Fruit fly (Drosophila melanogaster) whole organism, embryonic: ENCODE results near the gene CG10970.

ENCODE experiments used
- Asciz ChIP-seq: fragments of 200-800 bp; sonication (Bioruptor generic); optimal IDR thresholded peaks from 2 replicates; lab custom pipeline; 2017; ENCODE audit warnings: missing biosample characterization, mild to moderate bottlenecking, missing genetic modification characterization, missing genetic modification reagents
- Blimp-1 ChIP-seq: fragments of 200-800 bp; sonication (Bioruptor generic); optimal IDR thresholded peaks from 3 replicates; lab custom pipeline; 2018; ENCODE audit warnings: missing biosample characterization, missing genetic modification characterization, mild to moderate bottlenecking, moderate library complexity, missing genetic modification reagents
- CG10321 ChIP-seq: fragments of 200-800 bp; sonication (Bioruptor generic); IDR thresholded peaks from 2 replicates; pipeline ENCODE4 v1.3.6; 2022; ENCODE audit warnings: missing biosample characterization, missing genetic modification characterization
- CG10979 ChIP-seq: fragments of 200-800 bp; sonication (Bioruptor generic); optimal IDR thresholded peaks from 2 replicates; lab custom pipeline; 2018; ENCODE audit warnings: missing biosample characterization, mild to moderate bottlenecking, missing genetic modification characterization, moderate library complexity
- CG11247 ChIP-seq: fragments of 200-800 bp; sonication (Bioruptor generic); IDR thresholded peaks from 2 replicates; pipeline ENCODE4 v1.3.6; 2022; ENCODE audit warnings: missing biosample characterization, missing genetic modification characterization
- CG13123 ChIP-seq: fragments of 200-800 bp; sonication (Bioruptor generic); optimal IDR thresholded peaks from 2 replicates; lab custom pipeline; 2016; ENCODE audit warnings: missing biosample characterization, missing genetic modification characterization
- CG13894 ChIP-seq: fragments of 200-800 bp; sonication (Bioruptor generic); optimal IDR thresholded peaks from 3 replicates; lab custom pipeline; 2018; ENCODE audit warnings: missing biosample characterization, mild to moderate bottlenecking, missing genetic modification characterization, moderate library complexity
- CG14860 ChIP-seq: fragments of 200-800 bp; sonication (Bioruptor generic); IDR thresholded peaks from 3 replicates; pipeline ENCODE4 v1.3.6; 2022; ENCODE audit warnings: missing biosample characterization, missing genetic modification characterization; ENCODE audit not compliant: partially characterized antibody
- CG1603 ChIP-seq: fragments of 200-800 bp; sonication (Bioruptor generic); optimal IDR thresholded peaks from 2 replicates; lab custom pipeline; 2019; ENCODE audit warnings: missing biosample characterization, mild to moderate bottlenecking, missing genetic modification characterization, moderate library complexity
- CG17186 ChIP-seq: fragments of 200-800 bp; sonication (Bioruptor generic); optimal IDR thresholded peaks from 3 replicates; lab custom pipeline; 2017; ENCODE audit warnings: missing biosample characterization, missing genetic modification reagents, missing genetic modification characterization
- CG1832 ChIP-seq: fragments of 200-800 bp; sonication (Bioruptor generic); optimal IDR thresholded peaks from 2 replicates; lab custom pipeline; 2017; ENCODE audit warnings: missing biosample characterization, mild to moderate bottlenecking, missing genetic modification characterization, inconsistent platforms
- CG2116 ChIP-seq: fragments of 200-800 bp; sonication (Bioruptor generic); optimal IDR thresholded peaks from 3 replicates; lab custom pipeline; 2018; ENCODE audit warnings: missing biosample characterization, mild to moderate bottlenecking, missing genetic modification characterization
- CG2678 ChIP-seq: fragments of 200-800 bp; sonication (Bioruptor generic); optimal IDR thresholded peaks from 3 replicates; lab custom pipeline; 2019; ENCODE audit warnings: missing biosample characterization, mild to moderate bottlenecking, missing genetic modification characterization, moderate library complexity
- CG32772 ChIP-seq: fragments of 200-800 bp; sonication (Bioruptor generic); IDR thresholded peaks from 2 replicates; pipeline ENCODE4 v1.3.6; 2022; ENCODE audit warnings: missing biosample characterization, missing genetic modification characterization
- CG3995 ChIP-seq: fragments of 200-800 bp; sonication (Bioruptor generic); optimal IDR thresholded peaks from 3 replicates; lab custom pipeline; 2016; ENCODE audit warnings: missing biosample characterization, missing genetic modification characterization
- CG43689 ChIP-seq: fragments of 200-800 bp; sonication (Bioruptor generic); IDR thresholded peaks from 2 replicates; pipeline ENCODE4 v1.3.6; 2022; ENCODE audit warnings: missing biosample characterization, missing genetic modification characterization
- CG4707 ChIP-seq: fragments of 200-800 bp; sonication (Bioruptor generic); optimal IDR thresholded peaks from 2 replicates; lab custom pipeline; 2018; ENCODE audit warnings: missing biosample characterization, mild to moderate bottlenecking, missing genetic modification characterization, moderate library complexity
- CG6689 ChIP-seq: fragments of 200-800 bp; sonication (Bioruptor generic); IDR thresholded peaks from 2 replicates; pipeline ENCODE4 v1.3.6; 2022; ENCODE audit warnings: missing biosample characterization, missing genetic modification characterization
- CG9215 ChIP-seq: fragments of 200-800 bp; sonication (Bioruptor generic); IDR thresholded peaks from 2 replicates; pipeline ENCODE4 v1.3.6; 2022; ENCODE audit warnings: missing biosample characterization, missing genetic modification characterization
- CTCF ChIP-seq: fragments of 200-800 bp; sonication (Bioruptor generic); optimal IDR thresholded peaks from 2 replicates; lab custom pipeline; 2017; ENCODE audit warnings: missing biosample characterization, mild to moderate bottlenecking, missing genetic modification characterization, moderate library complexity
- CrebB ChIP-seq: fragments of 200-800 bp; sonication (Bioruptor generic); optimal IDR thresholded peaks from 3 replicates; lab custom pipeline; 2018; ENCODE audit warnings: missing biosample characterization, mild to moderate bottlenecking, missing genetic modification characterization
- Doc2 ChIP-seq: fragments of 200-800 bp; sonication (Bioruptor generic); IDR thresholded peaks from 2 replicates; pipeline ENCODE4 v1.3.6; 2022; ENCODE audit warnings: missing biosample characterization, missing genetic modification characterization
- Dp ChIP-seq: fragments of 200-800 bp; sonication (Bioruptor generic); optimal IDR thresholded peaks from 2 replicates; lab custom pipeline; 2018; ENCODE audit warnings: missing biosample characterization, mild to moderate bottlenecking, missing genetic modification characterization, moderate library complexity
- Drgx ChIP-seq: fragments of 200-800 bp; sonication (Bioruptor generic); IDR thresholded peaks from 2 replicates; pipeline ENCODE4 v1.3.6; 2022; ENCODE audit warnings: missing biosample characterization, missing genetic modification characterization
- GATAe ChIP-seq: fragments of 200-800 bp; sonication (Bioruptor generic); conservative IDR thresholded peaks from 2 replicates; pipeline ENCODE4 v1.3.6; 2022; ENCODE audit warnings: missing biosample characterization, missing genetic modification characterization
- NfI ChIP-seq: fragments of 200-800 bp; sonication (Bioruptor generic); optimal IDR thresholded peaks from 3 replicates; lab custom pipeline; 2018; ENCODE audit warnings: missing biosample characterization, mild to moderate bottlenecking, missing genetic modification characterization, moderate library complexity
- Pdp1 ChIP-seq, 2 experiments: fragments of 200-800 bp; sonication (Bioruptor generic); optimal IDR thresholded peaks; 3 replicates each; lab custom pipeline; 2016; ENCODE audit warnings: missing biosample characterization in 2 of 2, missing genetic modification characterization in 2 of 2, mild to moderate bottlenecking in 1 of 2, moderate library complexity in 1 of 2
- Sox100B ChIP-seq: fragments of 200-800 bp; sonication (Bioruptor generic); optimal IDR thresholded peaks from 3 replicates; lab custom pipeline; 2018; ENCODE audit warnings: missing biosample characterization, mild to moderate bottlenecking, missing genetic modification characterization
- Xrp1 ChIP-seq: fragments of 200-800 bp; sonication (Bioruptor generic); IDR thresholded peaks from 2 replicates; pipeline ENCODE4 v1.3.6; 2022; ENCODE audit warnings: missing biosample characterization, missing genetic modification characterization
- amos ChIP-seq: fragments of 200-800 bp; sonication (Bioruptor generic); IDR thresholded peaks from 2 replicates; pipeline ENCODE4 v1.3.6; 2022; ENCODE audit warnings: missing biosample characterization, missing genetic modification characterization; ENCODE audit not compliant: partially characterized antibody
- chinmo ChIP-seq: fragments of 200-800 bp; sonication (Bioruptor generic); IDR thresholded peaks from 4 replicates; pipeline ENCODE4 v1.3.6; 2022; ENCODE audit warnings: missing biosample characterization, missing genetic modification characterization; ENCODE audit not compliant: partially characterized antibody
- ci ChIP-seq: fragments of 200-800 bp; sonication (Bioruptor generic); IDR thresholded peaks from 3 replicates; pipeline ENCODE4 v1.3.6; 2022; ENCODE audit warnings: missing biosample characterization, missing genetic modification characterization
- da ChIP-seq: fragments of 200-800 bp; sonication (Bioruptor generic); optimal IDR thresholded peaks from 2 replicates; lab custom pipeline; 2016; ENCODE audit warnings: missing biosample characterization, missing genetic modification characterization
- dm ChIP-seq: fragments of 200-800 bp; sonication (Bioruptor generic); optimal IDR thresholded peaks from 3 replicates; lab custom pipeline; 2016; ENCODE audit warnings: missing biosample characterization, missing genetic modification characterization
- emc ChIP-seq: fragments of 200-800 bp; sonication (Bioruptor generic); optimal IDR thresholded peaks from 2 replicates; lab custom pipeline; 2016; ENCODE audit warnings: missing biosample characterization, missing genetic modification characterization
- eyg ChIP-seq: fragments of 200-800 bp; sonication (Bioruptor generic); optimal IDR thresholded peaks from 3 replicates; lab custom pipeline; 2016; ENCODE audit warnings: missing biosample characterization, missing genetic modification characterization
- fd102C ChIP-seq: fragments of 200-800 bp; sonication (Bioruptor generic); optimal IDR thresholded peaks from 2 replicates; lab custom pipeline; 2018; ENCODE audit warnings: missing biosample characterization, mild to moderate bottlenecking, missing genetic modification characterization, moderate library complexity
- gt ChIP-seq: fragments of 200-800 bp; sonication (Bioruptor generic); IDR thresholded peaks from 2 replicates; pipeline ENCODE4 v1.3.6; 2022; ENCODE audit warnings: missing biosample characterization, missing genetic modification characterization
- hkb ChIP-seq, 2 experiments: fragments of 200-800 bp in 1 of 2; fragments of >200 bp in 1 of 2; sonication (Bioruptor generic) in 1 of 2; IDR thresholded peaks in 1 of 2; optimal IDR thresholded peaks in 1 of 2; 2 replicates each; pipeline versions ENCODE4 v1.3.6 to Lab custom; 2017 to 2022; ENCODE audit warnings: missing biosample characterization in 1 of 2, missing genetic modification characterization in 1 of 2
- jing ChIP-seq: fragments of 200-800 bp; sonication (Bioruptor generic); optimal IDR thresholded peaks from 2 replicates; lab custom pipeline; 2018; ENCODE audit warnings: missing biosample characterization, mild to moderate bottlenecking, missing genetic modification characterization
- kay ChIP-seq: fragments of 200-800 bp; sonication (Bioruptor generic); optimal IDR thresholded peaks from 2 replicates; lab custom pipeline; 2016; ENCODE audit warnings: missing biosample characterization, missing genetic modification characterization
- lab ChIP-seq: fragments of 200-800 bp; sonication (Bioruptor generic); optimal IDR thresholded peaks from 3 replicates; lab custom pipeline; 2017; ENCODE audit warnings: missing biosample characterization, missing genetic modification characterization, mild to moderate bottlenecking, moderate library complexity, missing genetic modification reagents
- ro ChIP-seq: fragments of 200-800 bp; sonication (Bioruptor generic); IDR thresholded peaks from 2 replicates; pipeline ENCODE4 v1.3.6; 2022; ENCODE audit warnings: missing biosample characterization, missing genetic modification characterization
- row ChIP-seq: fragments of 200-800 bp; sonication (Bioruptor generic); IDR thresholded peaks from 3 replicates; pipeline ENCODE4 v1.3.6; 2022; ENCODE audit warnings: missing biosample characterization, missing genetic modification characterization
- schlank ChIP-seq: fragments of 200-800 bp; sonication (Bioruptor generic); optimal IDR thresholded peaks from 2 replicates; lab custom pipeline; 2018; ENCODE audit warnings: missing biosample characterization, mild to moderate bottlenecking, missing genetic modification characterization
- shn ChIP-seq: fragments of 200-800 bp; sonication (Bioruptor generic); optimal IDR thresholded peaks from 3 replicates; lab custom pipeline; 2016; ENCODE audit warnings: missing biosample characterization, missing genetic modification characterization
- stwl ChIP-seq: fragments of 200-800 bp; sonication (Bioruptor generic); optimal IDR thresholded peaks from 3 replicates; lab custom pipeline; 2018; ENCODE audit warnings: missing biosample characterization, mild to moderate bottlenecking, missing genetic modification characterization, moderate library complexity
- vvl ChIP-seq: fragments of 200-800 bp; sonication (Bioruptor generic); IDR thresholded peaks from 2 replicates; pipeline ENCODE4 v1.3.6; 2022; ENCODE audit warnings: missing biosample characterization, missing genetic modification characterization
- zen2 ChIP-seq: fragments of 200-800 bp; sonication (Bioruptor generic); IDR thresholded peaks from 3 replicates; pipeline ENCODE4 v1.3.6; 2022; ENCODE audit warnings: missing biosample characterization, missing genetic modification characterization; ENCODE audit not compliant: partially characterized antibody

CG10970 gene

DNA sequence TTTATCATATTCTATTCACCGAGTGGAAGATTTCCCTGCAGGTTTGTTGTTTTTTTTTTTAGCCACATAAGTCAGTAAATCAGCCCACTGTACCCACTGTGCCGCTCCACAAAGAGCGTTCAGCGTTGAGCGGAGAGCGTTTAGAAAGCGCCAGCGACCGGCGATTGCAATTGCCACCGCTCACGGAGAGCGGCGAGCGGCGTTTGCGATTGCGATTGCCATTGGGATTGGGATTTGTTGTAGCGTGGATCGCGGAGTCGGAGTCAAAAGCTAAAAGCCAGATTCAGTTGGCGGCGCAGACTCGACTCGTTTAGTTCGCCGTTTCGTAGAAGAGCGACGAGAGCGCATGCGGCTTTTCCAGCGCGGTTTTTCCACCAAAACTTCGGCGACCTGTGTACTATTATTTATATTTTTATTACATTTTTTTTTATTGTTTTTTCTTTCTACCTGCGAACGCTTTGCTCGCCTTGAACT lies 41.3 kb downstream of the CG10970 start, which contains the start of gene Nost (continued):
- TF ChIP-seq CG1832 (GFP tag; lab: Kevin White, UChicago) (no peak), vvl (GFP tag; lab: Robert Waterston, UW) (no peak), gt (no peak), NfI (no peak), shn (no peak), row (GFP tag; lab: Robert Waterston, UW) (peak; percentile 52; the same call in 1 of the 3 replicates), hkb (optimal IDR thresholded peaks at IDR 0.05; lab: Kevin White, UChicago) (no peak), hkb (GFP tag; IDR thresholded peaks at IDR 0.05; lab: Robert Waterston, UW) (0 out of 2 replicates have a peak, but pooled peaks have one; percentile 29), Drgx (GFP tag; lab: Robert Waterston, UW) (peak; percentile 44), CrebB (tag; lab: Kevin White, UChicago) (no peak), CG13123 (GFP tag; lab: Kevin White, UChicago) (no peak), CG14860 (GFP tag; lab: Robert Waterston, UW) (no peak), CG4707 (GFP tag; lab: Kevin White, UChicago) (peak; percentile 68), Pdp1 (GFP tag; optimal IDR thresholded peaks at IDR 0.05; lab: Kevin White, UChicago) (no peak), CG2116 (GFP tag; lab: Kevin White, UChicago) (no peak), Asciz (GFP tag; lab: Kevin White, UChicago) (no peak), Sox100B (GFP tag; lab: Kevin White, UChicago) (no peak), stwl (no peak), chinmo (GFP tag; lab: Robert Waterston, UW) (peak; percentile 95; the same call in 3 of the 4 replicates), CG17186 (GFP tag; lab: Kevin White, UChicago) (no peak), GATAe (no peak), Dp (GFP tag; lab: Kevin White, UChicago) (no peak), ci (GFP tag; lab: Robert Waterston, UW) (peak; percentile 56; the same call in 1 of the 3 replicates), lab (GFP tag; lab: Kevin White, UChicago) (peak; percentile 16), da (no peak)

DNA sequence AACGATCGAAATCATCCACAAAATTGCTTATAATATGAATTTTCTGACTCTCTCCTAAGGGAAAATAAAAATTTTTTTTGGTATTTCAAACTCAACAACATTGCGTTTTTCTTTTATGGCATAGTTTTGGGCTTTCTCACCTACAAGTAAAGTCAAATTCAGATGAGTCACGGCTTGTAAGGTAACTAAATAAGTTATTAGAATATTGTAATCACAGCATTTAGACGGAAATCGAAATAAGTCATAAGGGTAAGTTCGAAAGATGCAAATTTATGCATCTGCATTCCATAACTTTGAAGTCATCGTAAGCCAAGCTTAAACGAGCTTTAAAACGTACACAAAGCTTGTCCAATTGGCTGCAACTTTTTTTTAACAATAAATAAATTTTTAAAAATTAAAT lies 41.8 kb downstream of the CG10970 start:
- TF ChIP-seq emc (GFP tag; lab: Kevin White, UChicago) (no peak), kay (GFP tag; lab: Kevin White, UChicago) (peak; percentile 63), Doc2 (GFP tag; lab: Robert Waterston, UW) (no peak), amos (GFP tag; lab: Robert Waterston, UW) (no peak), ro (GFP tag; lab: Robert Waterston, UW) (no peak), CG3995 (GFP tag; lab: Kevin White, UChicago) (peak; percentile 89), schlank (no peak), CTCF (GFP tag; lab: Kevin White, UChicago) (peak; percentile 31), CG9215 (GFP tag; lab: Robert Waterston, UW) (no peak), CG1603 (tag; lab: Kevin White, UChicago) (no peak), Blimp-1 (GFP tag; lab: Kevin White, UChicago) (no peak), CG43689 (GFP tag; lab: Robert Waterston, UW) (no peak)

DNA sequence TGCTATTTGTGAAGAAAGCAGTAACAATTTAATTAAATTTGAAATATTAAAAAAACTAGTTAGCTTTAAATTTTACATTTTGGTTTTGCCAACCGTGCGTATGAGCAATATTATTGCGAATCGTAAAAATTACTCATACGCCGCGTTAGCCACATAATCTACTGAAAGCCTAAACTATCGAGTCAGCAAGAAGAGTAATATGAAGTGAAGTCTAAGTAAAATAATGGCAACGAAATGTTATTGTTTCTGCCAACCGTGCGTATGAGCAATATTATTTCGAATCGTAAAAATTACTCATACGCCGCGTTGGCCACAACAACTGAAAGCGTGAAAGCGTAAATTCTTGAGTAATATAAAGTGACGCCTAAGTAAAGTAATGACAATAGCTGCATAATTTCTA lies 51.1 kb downstream of the CG10970 start:
- TF ChIP-seq CG10321 (GFP tag; lab: Robert Waterston, UW) (no peak), fd102C (peak; percentile 38), CG13894 (tag; lab: Kevin White, UChicago) (no peak), CG32772 (GFP tag; lab: Robert Waterston, UW) (no peak), Xrp1 (no peak), eyg (GFP tag; lab: Kevin White, UChicago) (no peak), CG11247 (no peak), zen2 (GFP tag; lab: Robert Waterston, UW) (no peak), dm (GFP tag; lab: Kevin White, UChicago) (no peak), CG2678 (tag; lab: Kevin White, UChicago) (no peak), CG10979 (tag; lab: Kevin White, UChicago) (peak; percentile 64), jing (GFP tag; lab: Kevin White, UChicago) (no peak), CG9215 (GFP tag; lab: Robert Waterston, UW) (no peak), CG3995 (GFP tag; lab: Kevin White, UChicago) (no peak), CG6689 (GFP tag; lab: Robert Waterston, UW) (no peak)
